Worm (Caenorhabditis elegans) whole organism, early embryonic: Measurements from ENCODE around the gene nhr-268.

Experiments used
- F13C5.2 ChIP-seq: sonication (generic microtip); optimal IDR thresholded peaks from 2 replicates; lab custom pipeline; 2017; ENCODE audit warnings: mild to moderate bottlenecking, missing genetic modification characterization, inconsistent platforms, missing compliant biosample characterization
- ama-1 ChIP-seq: fragments of 150-350 bp; optimal IDR thresholded peaks from 2 replicates; lab custom pipeline; 2014
- pes-1 ChIP-seq: fragments of 200-800 bp; sonication (Bioruptor generic); IDR thresholded peaks from 2 replicates; pipeline ENCODE4 v1.3.6; 2022; ENCODE audit warnings: missing genetic modification reagents, missing genetic modification characterization, missing compliant biosample characterization
- scrt-1 ChIP-seq: fragments of 200-800 bp; sonication (Bioruptor generic); IDR thresholded peaks from 2 replicates; pipeline ENCODE4 v1.3.6; 2022; ENCODE audit warnings: missing genetic modification characterization, missing compliant biosample characterization
- tbx-37 ChIP-seq: fragments of 200-800 bp; sonication (Bioruptor generic); conservative IDR thresholded peaks from 2 replicates; pipeline ENCODE4 v1.3.6; 2022; ENCODE audit warnings: missing genetic modification reagents, missing genetic modification characterization, missing compliant biosample characterization

DNA sequence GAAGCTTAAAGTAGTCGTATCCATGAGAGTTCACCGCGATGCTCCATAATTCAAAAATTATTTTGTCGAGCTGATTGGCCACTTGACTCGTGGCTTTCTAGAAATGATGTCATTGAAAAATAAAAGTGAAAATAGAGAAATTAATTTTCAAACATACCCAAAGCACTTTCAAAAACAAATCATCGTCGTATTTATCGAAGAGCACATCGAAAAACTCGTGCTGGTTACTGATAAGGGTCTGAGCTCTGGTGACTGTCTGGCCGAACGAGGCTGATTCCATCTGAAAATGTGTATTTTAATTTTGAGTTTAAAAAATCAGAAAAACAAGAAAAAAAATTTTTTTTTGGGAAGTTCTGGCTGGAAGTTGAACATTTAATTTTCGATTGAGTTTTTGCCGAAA, 22.3 kb downstream of the nhr-268 start:
- no peak for TF ChIP-seq F13C5.2 (tag; lab: Kevin White, UChicago)
- TF ChIP-seq tbx-37 (GFP tag; lab: Robert Waterston, UW): no peak
- no peak for TF ChIP-seq scrt-1
- TF ChIP-seq pes-1 (GFP tag; lab: Robert Waterston, UW): no peak
- TF ChIP-seq ama-1 (lab: Kevin White, UChicago): no peak
